Fruit fly (Drosophila melanogaster): ENCODE measurements around the gene CG7720.

The CG7720 gene

DNA sequence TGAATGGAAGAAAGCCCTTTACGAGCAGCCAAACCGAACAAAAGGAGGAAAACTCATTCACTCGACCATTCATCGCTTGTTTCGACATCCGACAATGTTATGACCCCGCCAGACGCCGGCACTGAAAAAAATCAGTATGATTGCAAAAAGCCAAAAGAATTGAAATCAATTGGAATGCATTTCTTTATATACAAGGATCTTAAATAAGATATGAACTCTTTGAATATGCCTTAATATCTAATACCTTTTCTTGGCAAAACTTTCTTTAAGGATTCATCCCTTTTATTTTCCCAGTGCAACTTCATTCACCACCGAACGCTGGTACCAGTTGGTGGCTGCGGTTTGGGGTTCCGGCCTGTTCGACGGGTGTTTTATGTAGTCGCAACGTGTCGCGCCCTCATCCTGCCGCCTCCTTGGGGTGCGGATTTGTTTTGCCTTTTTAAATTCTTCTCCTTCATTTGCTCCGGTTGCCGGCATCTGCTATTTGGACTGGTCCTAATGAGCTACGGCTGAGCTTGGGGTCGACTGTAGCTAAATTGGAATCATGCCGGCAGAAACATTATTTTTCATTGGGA, 75.1 kb downstream of the CG7720 start (continued):
- no peak for TF ChIP-seq tna (GFP tag; IDR thresholded peaks at IDR 0.05; ENCODE audit: partially characterized antibody)
- TF ChIP-seq CG1233 (GFP tag; optimal IDR thresholded peaks at IDR 0.05): peak; percentile 79
- peak; percentile 76 for TF ChIP-seq Nf-YC (tag; optimal IDR thresholded peaks at IDR 0.05)
- peak; percentile 84 for TF ChIP-seq Mrtf (GFP tag; IDR thresholded peaks at IDR 0.05)
- TF ChIP-seq CG6765 (GFP tag; optimal IDR thresholded peaks at IDR 0.05): peak; percentile 86
- TF ChIP-seq tin (GFP tag; optimal IDR thresholded peaks at IDR 0.05): peak; percentile 78
- peak; percentile 87 for TF ChIP-seq run (tag; optimal IDR thresholded peaks at IDR 0.05)
- TF ChIP-seq PHDP (tag; optimal IDR thresholded peaks at IDR 0.05): peak; percentile 93
- peak in 1 of 2 experiments; percentile 79 for TF ChIP-seq Eip74EF (GFP tag; optimal IDR thresholded peaks at IDR 0.05)
- peak; percentile 87 for TF ChIP-seq CG12391 (tag; optimal IDR thresholded peaks at IDR 0.05)
- peak; percentile 76 for TF ChIP-seq CG10267 (tag; optimal IDR thresholded peaks at IDR 0.05)
- peak; percentile 77 for TF ChIP-seq wek (GFP tag; optimal IDR thresholded peaks at IDR 0.05)
- TF ChIP-seq B-H1 (GFP tag; IDR thresholded peaks at IDR 0.05): peak; percentile 78
- TF ChIP-seq disco-r (GFP tag; optimal IDR thresholded peaks at IDR 0.05): peak; percentile 70
- TF ChIP-seq nau (GFP tag; optimal IDR thresholded peaks at IDR 0.05): peak; percentile 78
- peak; percentile 81 for TF ChIP-seq phol (tag; optimal IDR thresholded peaks at IDR 0.05)
- TF ChIP-seq Sox100B (GFP tag; optimal IDR thresholded peaks at IDR 0.05): peak; percentile 84
- TF ChIP-seq hkb (optimal IDR thresholded peaks at IDR 0.05): no peak
- TF ChIP-seq hkb (GFP tag; IDR thresholded peaks at IDR 0.05): peak; percentile 90
- TF ChIP-seq ATbp (GFP tag; optimal IDR thresholded peaks at IDR 0.05): peak; percentile 88
- peak; percentile 65; the same call in 1 of the 2 replicates for TF ChIP-seq al (GFP tag; IDR thresholded peaks at IDR 0.05)
- TF ChIP-seq CG32767 (GFP tag; IDR thresholded peaks at IDR 0.05): peak; percentile 72; the same call in 1 of the 2 replicates
- TF ChIP-seq z (GFP tag; IDR thresholded peaks at IDR 0.05): no peak
- TF ChIP-seq Doc3 (GFP tag; IDR thresholded peaks at IDR 0.05; ENCODE audit: partially characterized antibody): no peak
- peak; percentile 87 for TF ChIP-seq unpg (GFP tag; optimal IDR thresholded peaks at IDR 0.05)
- no peak for TF ChIP-seq ash1 (GFP tag; optimal IDR thresholded peaks at IDR 0.05)
- TF ChIP-seq NC2β (GFP tag; optimal IDR thresholded peaks at IDR 0.05): peak; percentile 68
- peak; percentile 25 for TF ChIP-seq CG14965 (GFP tag; optimal IDR thresholded peaks at IDR 0.05; ENCODE audit: borderline replicate concordance)
- peak; percentile 77 for TF ChIP-seq CG3847 (GFP tag; IDR thresholded peaks at IDR 0.05)
- peak; percentile 81 for TF ChIP-seq odd (GFP tag; optimal IDR thresholded peaks at IDR 0.05)
- no peak for TF ChIP-seq h (optimal IDR thresholded peaks at IDR 0.05)
- peak; percentile 83 for TF ChIP-seq CG13624 (GFP tag; optimal IDR thresholded peaks at IDR 0.05)
- TF ChIP-seq CG8765 (GFP tag; IDR thresholded peaks at IDR 0.05): peak; percentile 18; the same call in 1 of the 2 replicates
- TF ChIP-seq CoRest (tag; optimal IDR thresholded peaks at IDR 0.05): peak; percentile 89
- no peak for TF ChIP-seq CG8290 (GFP tag; optimal IDR thresholded peaks at IDR 0.05)
- TF ChIP-seq CG8290 (tag; optimal IDR thresholded peaks at IDR 0.05): peak in 1 of 2 experiments; percentile 86
- peak; percentile 76 for TF ChIP-seq wdn (GFP tag; IDR thresholded peaks at IDR 0.05)
- peak; percentile 13 for TF ChIP-seq MESR4 (GFP tag; optimal IDR thresholded peaks at IDR 0.05)
- TF ChIP-seq Fer3 (tag; optimal IDR thresholded peaks at IDR 0.05): peak; percentile 90
- peak; percentile 83 for TF ChIP-seq CG16863 (GFP tag; optimal IDR thresholded peaks at IDR 0.05)
- TF ChIP-seq ab (GFP tag; optimal IDR thresholded peaks at IDR 0.05): peak; percentile 8
- peak; percentile 10 for TF ChIP-seq pzg (GFP tag; optimal IDR thresholded peaks at IDR 0.05)
- TF ChIP-seq CG18011 (GFP tag; optimal IDR thresholded peaks at IDR 0.05): peak; percentile 58
- TF ChIP-seq C15 (GFP tag; IDR thresholded peaks at IDR 0.05): 0 out of 3 replicates have a peak, but pooled peaks have one; percentile 59
- peak; percentile 70 for TF ChIP-seq peb (GFP tag; IDR thresholded peaks at IDR 0.05)
- peak; percentile 67 for TF ChIP-seq repo (GFP tag; optimal IDR thresholded peaks at IDR 0.05)
- peak; percentile 88 for TF ChIP-seq CG4328 (GFP tag; optimal IDR thresholded peaks at IDR 0.05)
- peak; percentile 86 for TF ChIP-seq CG17385 (GFP tag; optimal IDR thresholded peaks at IDR 0.05)
- peak; percentile 91 for TF ChIP-seq Hey (tag; optimal IDR thresholded peaks at IDR 0.05)
- peak; percentile 30 for TF ChIP-seq sima (GFP tag; optimal IDR thresholded peaks at IDR 0.05)

Measured in whole organism, embryonic.